Worm (Caenorhabditis elegans) whole organism, mixed stage, embryonic: ENCODE data around the gene C01G10.18.

Experiments
- blmp-1 ChIP-seq: fragments of 150-350 bp; optimal IDR thresholded peaks from 2 replicates; lab custom pipeline; 2014; ENCODE audit warnings: missing biosample characterization, missing genetic modification characterization
- ces-1 ChIP-seq: fragments of 150-350 bp; optimal IDR thresholded peaks from 2 replicates; lab custom pipeline; 2014; ENCODE audit warnings: missing biosample characterization, missing genetic modification reagents, missing genetic modification characterization
- elt-3 ChIP-seq: fragments of 150-350 bp; optimal IDR thresholded peaks from 2 replicates; lab custom pipeline; 2014; ENCODE audit warnings: missing biosample characterization, missing genetic modification characterization
- flh-1 ChIP-seq: fragments of 200-800 bp; sonication (Bioruptor generic); optimal IDR thresholded peaks from 2 replicates; lab custom pipeline; 2018; ENCODE audit warnings: mild to moderate bottlenecking, missing genetic modification characterization, moderate library complexity, missing compliant biosample characterization
- lsy-2 ChIP-seq: fragments of 150-350 bp; optimal IDR thresholded peaks from 2 replicates; lab custom pipeline; 2014; ENCODE audit warnings: missing biosample characterization, missing genetic modification characterization
- mep-1 ChIP-seq: fragments of 150-350 bp; optimal IDR thresholded peaks from 2 replicates; lab custom pipeline; 2017; ENCODE audit warnings: missing biosample characterization, missing genetic modification reagents, missing genetic modification characterization, inconsistent platforms
- mls-2 ChIP-seq: sonication (generic microtip); optimal IDR thresholded peaks from 2 replicates; lab custom pipeline; 2016; ENCODE audit warnings: mild to moderate bottlenecking, missing genetic modification characterization, moderate library complexity, missing compliant biosample characterization
- nhr-237 ChIP-seq: fragments of 150-350 bp; optimal IDR thresholded peaks from 2 replicates; lab custom pipeline; 2014; ENCODE audit warnings: missing biosample characterization, missing genetic modification characterization
- pha-4 ChIP-seq: fragments of 150-350 bp; optimal IDR thresholded peaks from 2 replicates; lab custom pipeline; 2018; ENCODE audit warnings: missing biosample characterization, missing genetic modification reagents, missing genetic modification characterization
- snpc-4 ChIP-seq: fragments of 150-350 bp; optimal IDR thresholded peaks from 2 replicates; lab custom pipeline; 2014; ENCODE audit warnings: missing biosample characterization, missing genetic modification characterization
- unc-39 ChIP-seq: fragments of 150-350 bp; optimal IDR thresholded peaks from 2 replicates; lab custom pipeline; 2014; ENCODE audit warnings: missing biosample characterization, missing genetic modification characterization
- unc-62 ChIP-seq: fragments of 150-350 bp; optimal IDR thresholded peaks from 2 replicates; lab custom pipeline; 2014; ENCODE audit warnings: missing biosample characterization, missing genetic modification reagents, missing genetic modification characterization

DNA sequence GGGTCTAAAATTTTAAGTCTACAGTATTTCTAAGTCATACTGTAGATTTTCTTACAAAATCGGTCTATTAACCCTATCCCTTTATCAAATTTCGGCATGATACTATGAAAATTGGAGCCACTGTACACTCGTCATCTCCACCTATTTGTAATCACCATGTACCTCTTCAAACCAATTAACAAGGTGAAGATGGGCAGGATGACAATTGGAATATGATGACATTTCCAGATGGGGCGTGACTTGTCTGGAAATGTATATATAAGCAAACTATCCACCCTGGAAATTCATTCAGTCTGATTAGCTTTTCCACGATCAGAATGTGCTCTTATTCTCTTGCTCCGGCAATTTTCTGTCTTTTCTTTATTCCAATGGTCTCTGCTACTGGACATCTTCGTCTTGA lies 20.7 kb upstream of the C01G10.18 start, which contains the start of gene Y75B12A.2:
- no peak for TF ChIP-seq snpc-4 (tag; lab: Kevin White, UChicago)
- no peak for TF ChIP-seq mep-1
- TF ChIP-seq lsy-2: no peak
- no peak for TF ChIP-seq ces-1 (GFP tag; lab: Kevin White, UChicago)
- TF ChIP-seq pha-4 (tag; lab: Kevin White, UChicago): no peak
- no peak for TF ChIP-seq unc-39 (tag; lab: Kevin White, UChicago)
- TF ChIP-seq nhr-237: no peak
- no peak for TF ChIP-seq elt-3
- no peak for TF ChIP-seq unc-62 (GFP tag; lab: Kevin White, UChicago)
- no peak for TF ChIP-seq flh-1
- TF ChIP-seq mls-2: no peak
- no peak for TF ChIP-seq blmp-1 (tag; lab: Kevin White, UChicago)
